Fruit fly (Drosophila melanogaster) whole organism, embryonic: ENCODE results near the gene tipE.

Source experiments
- ATbp ChIP-seq: fragments of 200-800 bp; sonication (Bioruptor generic); optimal IDR thresholded peaks from 2 replicates; lab custom pipeline; 2017; ENCODE audit warnings: missing biosample characterization, mild to moderate bottlenecking, missing genetic modification characterization, missing genetic modification reagents
- Atf-2 ChIP-seq: fragments of 200-800 bp; sonication (Bioruptor generic); optimal IDR thresholded peaks from 2 replicates; lab custom pipeline; 2016; ENCODE audit warnings: missing biosample characterization, missing genetic modification characterization
- CG10959 ChIP-seq: fragments of 200-800 bp; sonication (Bioruptor generic); IDR thresholded peaks from 2 replicates; pipeline ENCODE4 v1.3.6; 2022; ENCODE audit warnings: missing biosample characterization, missing genetic modification characterization
- CG11695 ChIP-seq: fragments of 200-800 bp; sonication (Bioruptor generic); IDR thresholded peaks from 3 replicates; pipeline ENCODE4 v1.3.6; 2022; ENCODE audit warnings: missing biosample characterization, missing genetic modification characterization
- CG13296 ChIP-seq: fragments of 200-800 bp; sonication (Bioruptor generic); optimal IDR thresholded peaks from 3 replicates; lab custom pipeline; 2018; ENCODE audit warnings: missing biosample characterization, mild to moderate bottlenecking, missing genetic modification characterization
- CG13424 ChIP-seq: fragments of 200-800 bp; sonication (Bioruptor generic); optimal IDR thresholded peaks from 2 replicates; lab custom pipeline; 2019; ENCODE audit warnings: missing biosample characterization, mild to moderate bottlenecking, missing genetic modification characterization, moderate library complexity
- CG15073 ChIP-seq: fragments of 200-800 bp; sonication (Bioruptor generic); optimal IDR thresholded peaks from 2 replicates; lab custom pipeline; 2016; ENCODE audit warnings: missing biosample characterization, missing genetic modification characterization
- CG17328 ChIP-seq: fragments of 200-800 bp; sonication (Bioruptor generic); IDR thresholded peaks from 2 replicates; pipeline ENCODE4 v1.3.6; 2022; ENCODE audit warnings: missing biosample characterization, missing genetic modification characterization
- CG18599 ChIP-seq: fragments of 200-800 bp; sonication (Bioruptor generic); optimal IDR thresholded peaks from 3 replicates; lab custom pipeline; 2017; ENCODE audit warnings: missing biosample characterization, missing genetic modification characterization, mild to moderate bottlenecking, moderate library complexity, missing genetic modification reagents
- CG18619 ChIP-seq: fragments of 200-800 bp; sonication (Bioruptor generic); optimal IDR thresholded peaks from 3 replicates; lab custom pipeline; 2017; ENCODE audit warnings: missing biosample characterization, mild to moderate bottlenecking, missing genetic modification characterization
- CG2116 ChIP-seq: fragments of 200-800 bp; sonication (Bioruptor generic); optimal IDR thresholded peaks from 3 replicates; lab custom pipeline; 2018; ENCODE audit warnings: missing biosample characterization, mild to moderate bottlenecking, missing genetic modification characterization
- CG2199 ChIP-seq: fragments of 200-800 bp; sonication (Bioruptor generic); IDR thresholded peaks from 3 replicates; pipeline ENCODE4 v1.3.6; 2022; ENCODE audit warnings: missing biosample characterization, missing genetic modification characterization
- CG2875 ChIP-seq: fragments of 200-800 bp; sonication (Bioruptor generic); optimal IDR thresholded peaks from 2 replicates; lab custom pipeline; 2017; ENCODE audit warnings: missing biosample characterization, mild to moderate bottlenecking, missing genetic modification characterization, missing genetic modification reagents
- CG3847 ChIP-seq: fragments of 200-800 bp; sonication (Bioruptor generic); IDR thresholded peaks from 2 replicates; pipeline ENCODE4 v1.3.6; 2022; ENCODE audit warnings: missing biosample characterization, missing genetic modification characterization
- CG4360 ChIP-seq: fragments of 200-800 bp; sonication (Bioruptor generic); IDR thresholded peaks from 2 replicates; pipeline ENCODE4 v1.3.6; 2022; ENCODE audit warnings: missing biosample characterization, missing genetic modification characterization
- CG43689 ChIP-seq: fragments of 200-800 bp; sonication (Bioruptor generic); IDR thresholded peaks from 2 replicates; pipeline ENCODE4 v1.3.6; 2022; ENCODE audit warnings: missing biosample characterization, missing genetic modification characterization
- CG4707 ChIP-seq: fragments of 200-800 bp; sonication (Bioruptor generic); optimal IDR thresholded peaks from 2 replicates; lab custom pipeline; 2018; ENCODE audit warnings: missing biosample characterization, mild to moderate bottlenecking, missing genetic modification characterization, moderate library complexity
- CG9817 ChIP-seq: fragments of 200-800 bp; sonication (Bioruptor generic); optimal IDR thresholded peaks from 2 replicates; lab custom pipeline; 2018; ENCODE audit warnings: missing biosample characterization, mild to moderate bottlenecking, missing genetic modification characterization, moderate library complexity
- CHES-1-like ChIP-seq: fragments of 200-800 bp; sonication (Bioruptor generic); optimal IDR thresholded peaks from 2 replicates; lab custom pipeline; 2016; ENCODE audit warnings: missing biosample characterization, missing genetic modification characterization
- CTCF ChIP-seq: fragments of 200-800 bp; sonication (Bioruptor generic); optimal IDR thresholded peaks from 2 replicates; lab custom pipeline; 2017; ENCODE audit warnings: missing biosample characterization, mild to moderate bottlenecking, missing genetic modification characterization, moderate library complexity
- Dad ChIP-seq: fragments of 200-800 bp; sonication (Bioruptor generic); optimal IDR thresholded peaks from 3 replicates; lab custom pipeline; 2016; ENCODE audit warnings: missing biosample characterization, missing genetic modification characterization
- Deaf1 ChIP-seq: fragments of 200-800 bp; optimal IDR thresholded peaks from 3 replicates; lab custom pipeline; 2019; ENCODE audit warnings: missing biosample characterization, mild to moderate bottlenecking, missing genetic modification characterization, moderate library complexity
- Fer1 ChIP-seq: fragments of 200-800 bp; sonication (Bioruptor generic); optimal IDR thresholded peaks from 2 replicates; lab custom pipeline; 2017; ENCODE audit warnings: missing biosample characterization, mild to moderate bottlenecking, missing genetic modification characterization
- GATAe ChIP-seq: fragments of 200-800 bp; sonication (Bioruptor generic); conservative IDR thresholded peaks from 2 replicates; pipeline ENCODE4 v1.3.6; 2022; ENCODE audit warnings: missing biosample characterization, missing genetic modification characterization
- HHEX ChIP-seq: fragments of 200-800 bp; sonication (Bioruptor generic); optimal IDR thresholded peaks from 3 replicates; lab custom pipeline; 2017; ENCODE audit warnings: missing biosample characterization, mild to moderate bottlenecking, missing genetic modification characterization, missing genetic modification reagents
- Jarid2 ChIP-seq: fragments of 200-800 bp; sonication (Bioruptor generic); optimal IDR thresholded peaks from 3 replicates; lab custom pipeline; 2017; ENCODE audit warnings: mild to moderate bottlenecking, missing biosample characterization, missing genetic modification reagents, missing genetic modification characterization
- Mad ChIP-seq: fragments of 200-800 bp; sonication (Bioruptor generic); optimal IDR thresholded peaks from 2 replicates; lab custom pipeline; 2016; ENCODE audit warnings: missing biosample characterization, missing genetic modification characterization
- Max ChIP-seq: fragments of 200-800 bp; sonication (Bioruptor generic); optimal IDR thresholded peaks from 2 replicates; lab custom pipeline; 2016; ENCODE audit warnings: missing biosample characterization, mild to moderate bottlenecking, missing genetic modification characterization
- PHDP ChIP-seq: fragments of 200-800 bp; sonication (Bioruptor generic); optimal IDR thresholded peaks from 3 replicates; lab custom pipeline; 2018; ENCODE audit warnings: missing biosample characterization, mild to moderate bottlenecking, missing genetic modification characterization, moderate library complexity
- Spps ChIP-seq: fragments of 200-800 bp; sonication (Bioruptor generic); optimal IDR thresholded peaks from 2 replicates; lab custom pipeline; 2018; ENCODE audit warnings: missing biosample characterization, mild to moderate bottlenecking, missing genetic modification characterization
- TFAM ChIP-seq: fragments of 200-800 bp; sonication (Bioruptor generic); optimal IDR thresholded peaks from 2 replicates; lab custom pipeline; 2017; ENCODE audit warnings: missing biosample characterization, missing genetic modification characterization, inconsistent platforms
- bigmax ChIP-seq: fragments of 200-800 bp; sonication (Bioruptor generic); optimal IDR thresholded peaks from 2 replicates; lab custom pipeline; 2018; ENCODE audit warnings: missing biosample characterization, mild to moderate bottlenecking, missing genetic modification characterization
- bowl ChIP-seq: fragments of 200-800 bp; sonication (Bioruptor generic); IDR thresholded peaks from 2 replicates; pipeline ENCODE4 v1.3.6; 2022; ENCODE audit warnings: missing biosample characterization, missing genetic modification characterization
- chinmo ChIP-seq: fragments of 200-800 bp; sonication (Bioruptor generic); IDR thresholded peaks from 4 replicates; pipeline ENCODE4 v1.3.6; 2022; ENCODE audit warnings: missing biosample characterization, missing genetic modification characterization; ENCODE audit not compliant: partially characterized antibody
- dan ChIP-seq: fragments of 200-800 bp; sonication (Bioruptor generic); IDR thresholded peaks from 2 replicates; pipeline ENCODE4 v1.3.6; 2022; ENCODE audit warnings: missing biosample characterization, missing genetic modification characterization
- dmrt11E ChIP-seq: fragments of 200-800 bp; sonication (Bioruptor generic); optimal IDR thresholded peaks from 3 replicates; lab custom pipeline; 2018; ENCODE audit warnings: missing biosample characterization, mild to moderate bottlenecking, missing genetic modification characterization, moderate library complexity
- dmrt99B ChIP-seq: fragments of 200-800 bp; sonication (Bioruptor generic); optimal IDR thresholded peaks from 2 replicates; lab custom pipeline; 2018; ENCODE audit warnings: missing biosample characterization, mild to moderate bottlenecking, missing genetic modification characterization, moderate library complexity
- dpn ChIP-seq, 2 experiments: fragments of 200-800 bp; sonication (Bioruptor generic); optimal IDR thresholded peaks; 3 replicates each; lab custom pipeline; 2016; ENCODE audit warnings: missing biosample characterization in 2 of 2, missing genetic modification characterization in 2 of 2
- esg ChIP-seq: fragments of 200-800 bp; sonication (Bioruptor generic); conservative IDR thresholded peaks from 2 replicates; pipeline ENCODE4 v1.3.6; 2022; ENCODE audit warnings: missing biosample characterization, missing genetic modification characterization
- fd102C ChIP-seq: fragments of 200-800 bp; sonication (Bioruptor generic); optimal IDR thresholded peaks from 2 replicates; lab custom pipeline; 2018; ENCODE audit warnings: missing biosample characterization, mild to moderate bottlenecking, missing genetic modification characterization, moderate library complexity
- jumu ChIP-seq: fragments of 200-800 bp; sonication (Bioruptor generic); optimal IDR thresholded peaks from 3 replicates; lab custom pipeline; 2016; ENCODE audit warnings: missing biosample characterization, missing genetic modification characterization
- kay ChIP-seq: fragments of 200-800 bp; sonication (Bioruptor generic); optimal IDR thresholded peaks from 2 replicates; lab custom pipeline; 2016; ENCODE audit warnings: missing biosample characterization, missing genetic modification characterization
- schlank ChIP-seq: fragments of 200-800 bp; sonication (Bioruptor generic); optimal IDR thresholded peaks from 2 replicates; lab custom pipeline; 2018; ENCODE audit warnings: missing biosample characterization, mild to moderate bottlenecking, missing genetic modification characterization
- seq ChIP-seq: fragments of 200-800 bp; sonication (Bioruptor generic); IDR thresholded peaks from 2 replicates; pipeline ENCODE4 v1.3.6; 2022; ENCODE audit warnings: missing biosample characterization, missing genetic modification characterization
- sr ChIP-seq: fragments of 200-800 bp; sonication (Bioruptor generic); IDR thresholded peaks from 3 replicates; pipeline ENCODE4 v1.3.6; 2022; ENCODE audit warnings: missing biosample characterization, missing genetic modification characterization
- sug ChIP-seq: fragments of 200-800 bp; optimal IDR thresholded peaks from 2 replicates; lab custom pipeline; 2019; ENCODE audit warnings: missing biosample characterization, mild to moderate bottlenecking, missing genetic modification characterization, moderate library complexity
- tgo ChIP-seq: fragments of 200-800 bp; sonication (Bioruptor generic); IDR thresholded peaks from 3 replicates; pipeline ENCODE4 v1.3.6; 2022; ENCODE audit warnings: missing biosample characterization, missing genetic modification characterization
- tio ChIP-seq: fragments of 200-800 bp; sonication (Bioruptor generic); optimal IDR thresholded peaks from 2 replicates; lab custom pipeline; 2017; ENCODE audit warnings: missing biosample characterization, missing genetic modification characterization, inconsistent platforms
- tna ChIP-seq: fragments of 200-800 bp; sonication (Bioruptor generic); IDR thresholded peaks from 2 replicates; pipeline ENCODE4 v1.3.6; 2022; ENCODE audit warnings: missing biosample characterization, missing genetic modification characterization; ENCODE audit not compliant: partially characterized antibody
- tx ChIP-seq: fragments of 200-800 bp; sonication (Bioruptor generic); optimal IDR thresholded peaks from 2 replicates; lab custom pipeline; 2016; ENCODE audit warnings: missing biosample characterization, missing genetic modification characterization

Gene tipE

dm6 chr3L:4228187-4228836 is 40.0 kb downstream of the tipE start (continued):
- TF ChIP-seq Spps (tag; lab: Kevin White, UChicago), result peak; percentile 93
- TF ChIP-seq Max (GFP tag; lab: Kevin White, UChicago), result peak; percentile 87
- peak; percentile 87 for TF ChIP-seq kay (GFP tag; lab: Kevin White, UChicago)
- TF ChIP-seq chinmo (GFP tag; lab: Robert Waterston, UW), result no peak
- TF ChIP-seq dmrt99B (tag; lab: Kevin White, UChicago), result peak; percentile 98
- TF ChIP-seq sug, result peak; percentile 90
- TF ChIP-seq tio (GFP tag; lab: Kevin White, UChicago), result peak; percentile 84
- peak; percentile 82 for TF ChIP-seq CG13296 (GFP tag; lab: Kevin White, UChicago)
- TF ChIP-seq jumu (GFP tag; lab: Kevin White, UChicago), result peak; percentile 97
- peak; percentile 67 for TF ChIP-seq CG2116 (GFP tag; lab: Kevin White, UChicago)
- peak; percentile 92 for TF ChIP-seq CG3847 (GFP tag; lab: Robert Waterston, UW)
- TF ChIP-seq Jarid2 (GFP tag; lab: Kevin White, UChicago), result peak; percentile 81
- peak; percentile 98 for TF ChIP-seq esg (GFP tag; lab: Robert Waterston, UW)
- TF ChIP-seq CHES-1-like (GFP tag; lab: Kevin White, UChicago), result peak; percentile 92
- TF ChIP-seq CG43689 (GFP tag; lab: Robert Waterston, UW), result peak; percentile 92
- peak; percentile 97 for TF ChIP-seq CG2199 (GFP tag; lab: Robert Waterston, UW)
- TF ChIP-seq dmrt11E (tag; lab: Kevin White, UChicago), result peak; percentile 97
- peak; percentile 96 for TF ChIP-seq tgo (GFP tag; lab: Robert Waterston, UW)
- TF ChIP-seq dpn (GFP tag; optimal IDR thresholded peaks at IDR 0.05; lab: Kevin White, UChicago), result peak; percentile 94 to 96
- TF ChIP-seq fd102C, result peak; percentile 46
- peak; percentile 98 for TF ChIP-seq CG13424 (tag; lab: Kevin White, UChicago)
- TF ChIP-seq CG2875, result peak; percentile 98
- peak; percentile 91 for TF ChIP-seq CG18619 (GFP tag; lab: Kevin White, UChicago)
- TF ChIP-seq CG10959 (GFP tag; lab: Robert Waterston, UW), result peak; percentile 94
- TF ChIP-seq CG9817, result peak; percentile 95
- peak; percentile 93 for TF ChIP-seq Mad (GFP tag; lab: Kevin White, UChicago)
- TF ChIP-seq TFAM (GFP tag; lab: Kevin White, UChicago), result peak; percentile 86
- TF ChIP-seq Atf-2, result peak; percentile 89
- TF ChIP-seq CG4707 (GFP tag; lab: Kevin White, UChicago), result peak; percentile 93
- TF ChIP-seq bowl (GFP tag; lab: Robert Waterston, UW), result peak; percentile 93
- peak; percentile 38 for TF ChIP-seq bigmax (GFP tag; lab: Kevin White, UChicago)
- TF ChIP-seq CG11695 (GFP tag; lab: Robert Waterston, UW), result peak; percentile 95
- peak; percentile 65 for TF ChIP-seq CTCF (GFP tag; lab: Kevin White, UChicago)
- peak; percentile 94 for TF ChIP-seq Fer1 (GFP tag; lab: Kevin White, UChicago)
- peak; percentile 89 for TF ChIP-seq sr (GFP tag; lab: Robert Waterston, UW)
- TF ChIP-seq tx (GFP tag; lab: Kevin White, UChicago), result peak; percentile 94
- TF ChIP-seq CG17328 (GFP tag; lab: Robert Waterston, UW), result peak; percentile 99
- TF ChIP-seq seq, result peak; percentile 95
- TF ChIP-seq HHEX, result peak; percentile 94
- TF ChIP-seq Deaf1 (tag; lab: Kevin White, UChicago), result peak; percentile 81
- peak; percentile 99 for TF ChIP-seq ATbp (GFP tag; lab: Kevin White, UChicago)
- TF ChIP-seq dan (GFP tag; lab: Robert Waterston, UW), result peak; percentile 87
- TF ChIP-seq Dad (GFP tag; lab: Kevin White, UChicago), result peak; percentile 93
- TF ChIP-seq schlank, result peak; percentile 71
- peak; percentile 86 for TF ChIP-seq CG4360 (GFP tag; lab: Robert Waterston, UW)
- peak; percentile 49; the same call in 1 of the 2 replicates for TF ChIP-seq GATAe (GFP tag; lab: Robert Waterston, UW)
- TF ChIP-seq PHDP, result peak; percentile 95
- peak; percentile 93 for TF ChIP-seq CG18599 (GFP tag; lab: Kevin White, UChicago)
- no peak for TF ChIP-seq tna (GFP tag; lab: Robert Waterston, UW)
- peak; percentile 86 for TF ChIP-seq CG15073 (GFP tag; lab: Kevin White, UChicago)
